In genomic region chr3R:23156865-23157515, dm6 we compare ENCODE assay signal across 5 fruit fly cellular contexts.
TF ChIP-seq lines count a peak whose summit lies in the region.

No protein-coding gene starts in this region.

TF ChIP-seq in whole organism, adult, 20 proteins besides CTCF, POLR2A, EP300 and RAD21 (continued from another document):
- peak; percentile 37 for TF ChIP-seq tj (GFP tag; optimal IDR thresholded peaks at IDR 0.05; lab: Kevin White, UChicago)
- TF ChIP-seq bab1 (GFP tag; optimal IDR thresholded peaks at IDR 0.05; lab: Kevin White, UChicago) = no peak
- TF ChIP-seq cic (GFP tag; optimal IDR thresholded peaks at IDR 0.05; lab: Kevin White, UChicago) = peak; percentile 99

TF ChIP-seq in whole organism, embryonic, 481 proteins besides CTCF, POLR2A, EP300 and RAD21 (continued from another document and continues in another):
- TF ChIP-seq CG8388 (GFP tag; optimal IDR thresholded peaks at IDR 0.05; lab: Kevin White, UChicago) = no peak
- no peak for TF ChIP-seq sc (optimal IDR thresholded peaks at IDR 0.05; lab: Kevin White, UChicago)
- TF ChIP-seq sc (GFP tag; optimal IDR thresholded peaks at IDR 0.05; lab: Kevin White, UChicago) = no peak
- TF ChIP-seq HLH4C (GFP tag; IDR thresholded peaks at IDR 0.05; lab: Robert Waterston, UW; ENCODE audit: partially characterized antibody) = no peak
- TF ChIP-seq CoRest (tag; optimal IDR thresholded peaks at IDR 0.05; lab: Kevin White, UChicago) = no peak
- peak; percentile 21 for TF ChIP-seq CG2712 (tag; optimal IDR thresholded peaks at IDR 0.05; lab: Kevin White, UChicago)
- peak; percentile 59 for TF ChIP-seq CG1832 (GFP tag; optimal IDR thresholded peaks at IDR 0.05; lab: Kevin White, UChicago)
- no peak for TF ChIP-seq CG10147 (GFP tag; optimal IDR thresholded peaks at IDR 0.05; lab: Kevin White, UChicago)
- no peak for TF ChIP-seq Eip74EF (GFP tag; optimal IDR thresholded peaks at IDR 0.05; lab: Kevin White, UChicago)
- TF ChIP-seq Gsc (GFP tag; IDR thresholded peaks at IDR 0.05; lab: Robert Waterston, UW) = no peak
- no peak; the same call in 2 of the 3 replicates for TF ChIP-seq croc (GFP tag; conservative IDR thresholded peaks at IDR 0.05; lab: Robert Waterston, UW)
- TF ChIP-seq CG18619 (GFP tag; optimal IDR thresholded peaks at IDR 0.05; lab: Kevin White, UChicago) = peak; percentile 18
- peak in 1 of 2 experiments; percentile 30 for TF ChIP-seq bsh (GFP tag; optimal IDR thresholded peaks at IDR 0.05; lab: Kevin White, UChicago)
- no peak for TF ChIP-seq Antp (GFP tag; optimal IDR thresholded peaks at IDR 0.05; lab: Kevin White, UChicago)
- TF ChIP-seq HLH3B (GFP tag; IDR thresholded peaks at IDR 0.05; lab: Robert Waterston, UW) = no peak
- no peak for TF ChIP-seq Bdp1 (GFP tag; optimal IDR thresholded peaks at IDR 0.05; lab: Kevin White, UChicago)
- no peak for TF ChIP-seq Stat92E (GFP tag; optimal IDR thresholded peaks at IDR 0.05; lab: Kevin White, UChicago)
- TF ChIP-seq CG11695 (GFP tag; IDR thresholded peaks at IDR 0.05; lab: Robert Waterston, UW) = no peak
- peak; percentile 79 for TF ChIP-seq CG8478 (optimal IDR thresholded peaks at IDR 0.05; lab: Kevin White, UChicago)
- TF ChIP-seq tup (GFP tag; optimal IDR thresholded peaks at IDR 0.05; lab: Kevin White, UChicago) = no peak
- TF ChIP-seq CrebB (tag; optimal IDR thresholded peaks at IDR 0.05; lab: Kevin White, UChicago) = peak; percentile 40
- peak; percentile 93 for TF ChIP-seq CG10543 (GFP tag; optimal IDR thresholded peaks at IDR 0.05; lab: Kevin White, UChicago)
- no peak for TF ChIP-seq CG42726 (GFP tag; IDR thresholded peaks at IDR 0.05; lab: Robert Waterston, UW; ENCODE audit: partially characterized antibody)
- TF ChIP-seq CHES-1-like (GFP tag; optimal IDR thresholded peaks at IDR 0.05; lab: Kevin White, UChicago) = no peak
- no peak for TF ChIP-seq CG16815 (GFP tag; optimal IDR thresholded peaks at IDR 0.05; lab: Kevin White, UChicago)
- TF ChIP-seq CG12391 (tag; optimal IDR thresholded peaks at IDR 0.05; lab: Kevin White, UChicago) = no peak
- TF ChIP-seq Sry-δ (GFP tag; optimal IDR thresholded peaks at IDR 0.05; lab: Kevin White, UChicago) = no peak
- no peak for TF ChIP-seq CG11085 (GFP tag; IDR thresholded peaks at IDR 0.05; lab: Robert Waterston, UW)
- no peak for TF ChIP-seq peb (GFP tag; IDR thresholded peaks at IDR 0.05; lab: Robert Waterston, UW)
- no peak for TF ChIP-seq ken (GFP tag; IDR thresholded peaks at IDR 0.05; lab: Robert Waterston, UW)
- TF ChIP-seq CG18764 (GFP tag; optimal IDR thresholded peaks at IDR 0.05; lab: Kevin White, UChicago) = no peak
- TF ChIP-seq Dip2 (GFP tag; IDR thresholded peaks at IDR 0.05; lab: Robert Waterston, UW) = no peak
- no peak for TF ChIP-seq schlank (tag; optimal IDR thresholded peaks at IDR 0.05; lab: Kevin White, UChicago)

TF ChIP-seq in whole organism, prepupa, 60 proteins besides CTCF, POLR2A, EP300 and RAD21 (continued from another document):
- TF ChIP-seq CG6276 (GFP tag; optimal IDR thresholded peaks at IDR 0.05; lab: Kevin White, UChicago) (peak; percentile 49), Lpt (GFP tag; optimal IDR thresholded peaks at IDR 0.05; lab: Kevin White, UChicago) (no peak), Blimp-1 (GFP tag; optimal IDR thresholded peaks at IDR 0.05; lab: Kevin White, UChicago) (peak; percentile 95), spab (GFP tag; optimal IDR thresholded peaks at IDR 0.05; lab: Kevin White, UChicago) (peak; percentile 27), fd59A (GFP tag; optimal IDR thresholded peaks at IDR 0.05; lab: Kevin White, UChicago) (peak; percentile 6), svp (GFP tag; lab: Kevin White, UChicago) (peak; percentile 93), CG3032 (tag; optimal IDR thresholded peaks at IDR 0.05; lab: Kevin White, UChicago) (peak; percentile 33), dsx (GFP tag; optimal IDR thresholded peaks at IDR 0.05; lab: Kevin White, UChicago; ENCODE audit: poor library complexity, severe bottlenecking) (peak; percentile 73), Gug (GFP tag; IDR thresholded peaks at IDR 0.05; lab: Robert Waterston, UW) (0 out of 2 replicates have a peak, but pooled peaks have one; percentile 24), Eip78C (GFP tag; lab: Kevin White, UChicago) (peak; percentile 59), CG3919 (GFP tag; optimal IDR thresholded peaks at IDR 0.05; lab: Kevin White, UChicago) (peak; percentile 14), ss (GFP tag; optimal IDR thresholded peaks at IDR 0.05; lab: Kevin White, UChicago) (peak; percentile 60 to 75)

TF ChIP-seq in whole organism, pupa, 21 proteins besides CTCF, POLR2A, EP300 and RAD21 (continued from another document):
- peak; percentile 54 for TF ChIP-seq CG13204 (GFP tag; optimal IDR thresholded peaks at IDR 0.05; lab: Kevin White, UChicago)
TF ChIP-seq in whole organism, pupa: peak in this region for 10.

TF ChIP-seq in whole organism, wandering third instar larva, 38 proteins besides CTCF, POLR2A, EP300 and RAD21 (continued from another document):
- TF ChIP-seq N (GFP tag; optimal IDR thresholded peaks at IDR 0.05; lab: Kevin White, UChicago) = peak; percentile 72
- TF ChIP-seq Mio (GFP tag; optimal IDR thresholded peaks at IDR 0.05; lab: Kevin White, UChicago) = no peak
- no peak for TF ChIP-seq Hr83 (GFP tag; optimal IDR thresholded peaks at IDR 0.05; lab: Kevin White, UChicago; ENCODE audit: poor library complexity, severe bottlenecking)
- TF ChIP-seq CG32264 (GFP tag; optimal IDR thresholded peaks at IDR 0.05; lab: Kevin White, UChicago) = no peak
- TF ChIP-seq Hr78 (GFP tag; optimal IDR thresholded peaks at IDR 0.05; lab: Kevin White, UChicago) = no peak
